Fruit fly (Drosophila melanogaster) whole organism, embryonic: ENCODE results near the gene CG43339.
A peak's percentile ranks its signal among the peaks of the same experiment; 100 is the strongest.

Source experiments
- CG1024 ChIP-seq: fragments of 200-800 bp; sonication (Bioruptor generic); IDR thresholded peaks from 2 replicates; pipeline ENCODE4 v1.3.6; 2022; ENCODE audit warnings: missing biosample characterization, missing genetic modification characterization
- CG10959 ChIP-seq: fragments of 200-800 bp; sonication (Bioruptor generic); IDR thresholded peaks from 2 replicates; pipeline ENCODE4 v1.3.6; 2022; ENCODE audit warnings: missing biosample characterization, missing genetic modification characterization
- CG12659 ChIP-seq: fragments of 200-800 bp; sonication (Bioruptor generic); optimal IDR thresholded peaks from 3 replicates; lab custom pipeline; 2017; ENCODE audit warnings: mild to moderate bottlenecking, missing biosample characterization, missing genetic modification reagents, missing genetic modification characterization
- CG13287 ChIP-seq: fragments of 200-800 bp; sonication (Bioruptor generic); IDR thresholded peaks from 2 replicates; pipeline ENCODE4 v1.3.6; 2022; ENCODE audit warnings: missing biosample characterization, missing genetic modification characterization; ENCODE audit not compliant: partially characterized antibody
- CG15011 ChIP-seq: fragments of 200-800 bp; sonication (Bioruptor generic); optimal IDR thresholded peaks from 3 replicates; lab custom pipeline; 2018; ENCODE audit warnings: missing biosample characterization, mild to moderate bottlenecking, missing genetic modification characterization
- CG15514 ChIP-seq: fragments of 200-800 bp; sonication (Bioruptor generic); optimal IDR thresholded peaks from 3 replicates; lab custom pipeline; 2017; ENCODE audit warnings: missing biosample characterization, missing genetic modification characterization, mild to moderate bottlenecking, moderate library complexity, missing genetic modification reagents
- CG16863 ChIP-seq: fragments of 200-800 bp; sonication (Bioruptor generic); optimal IDR thresholded peaks from 3 replicates; lab custom pipeline; 2016; ENCODE audit warnings: missing biosample characterization, missing genetic modification characterization
- CG30020 ChIP-seq: fragments of 200-800 bp; optimal IDR thresholded peaks from 2 replicates; lab custom pipeline; 2019; ENCODE audit warnings: missing biosample characterization, mild to moderate bottlenecking, missing genetic modification characterization, moderate library complexity
- CG30403 ChIP-seq: fragments of 200-800 bp; sonication (Bioruptor generic); optimal IDR thresholded peaks from 3 replicates; lab custom pipeline; 2016; ENCODE audit warnings: missing biosample characterization, missing genetic modification characterization
- CG31388 ChIP-seq: fragments of 200-800 bp; sonication (Bioruptor generic); optimal IDR thresholded peaks from 2 replicates; lab custom pipeline; 2016; ENCODE audit warnings: missing biosample characterization, missing genetic modification characterization
- CG3838 ChIP-seq: fragments of 200-800 bp; sonication (Bioruptor generic); optimal IDR thresholded peaks from 3 replicates; lab custom pipeline; 2016; ENCODE audit warnings: missing biosample characterization, missing genetic modification characterization
- CG3847 ChIP-seq: fragments of 200-800 bp; sonication (Bioruptor generic); IDR thresholded peaks from 2 replicates; pipeline ENCODE4 v1.3.6; 2022; ENCODE audit warnings: missing biosample characterization, missing genetic modification characterization
- CG4328 ChIP-seq: fragments of 200-800 bp; sonication (Bioruptor generic); optimal IDR thresholded peaks from 3 replicates; lab custom pipeline; 2017; ENCODE audit warnings: missing biosample characterization, missing genetic modification reagents, missing genetic modification characterization
- CG43689 ChIP-seq: fragments of 200-800 bp; sonication (Bioruptor generic); IDR thresholded peaks from 2 replicates; pipeline ENCODE4 v1.3.6; 2022; ENCODE audit warnings: missing biosample characterization, missing genetic modification characterization
- CG4424 ChIP-seq: fragments of 200-800 bp; sonication (Bioruptor generic); optimal IDR thresholded peaks from 3 replicates; lab custom pipeline; 2016; ENCODE audit warnings: missing biosample characterization, missing genetic modification characterization
- Dek ChIP-seq: fragments of 200-800 bp; sonication (Bioruptor generic); optimal IDR thresholded peaks from 3 replicates; lab custom pipeline; 2019; ENCODE audit warnings: missing biosample characterization, mild to moderate bottlenecking, missing genetic modification characterization, moderate library complexity
- Dip2 ChIP-seq: fragments of 200-800 bp; sonication (Bioruptor generic); IDR thresholded peaks from 2 replicates; pipeline ENCODE4 v1.3.6; 2022; ENCODE audit warnings: missing biosample characterization, missing genetic modification characterization
- HmgD ChIP-seq: fragments of 200-800 bp; sonication (Bioruptor generic); optimal IDR thresholded peaks from 3 replicates; lab custom pipeline; 2016; ENCODE audit warnings: missing biosample characterization, missing genetic modification characterization
- HmgZ ChIP-seq: fragments of 200-800 bp; sonication (Bioruptor generic); optimal IDR thresholded peaks from 2 replicates; lab custom pipeline; 2018; ENCODE audit warnings: missing biosample characterization, mild to moderate bottlenecking, missing genetic modification characterization
- Optix ChIP-seq: fragments of 200-800 bp; sonication (Bioruptor generic); IDR thresholded peaks from 3 replicates; pipeline ENCODE4 v1.3.6; 2022; ENCODE audit warnings: missing biosample characterization, missing genetic modification characterization
- Ravus ChIP-seq: fragments of 200-800 bp; sonication (Bioruptor generic); IDR thresholded peaks from 2 replicates; pipeline ENCODE4 v1.3.6; 2022; ENCODE audit warnings: missing biosample characterization, missing genetic modification characterization
- cas ChIP-seq: fragments of 200-800 bp; sonication (Bioruptor generic); IDR thresholded peaks from 2 replicates; pipeline ENCODE4 v1.3.6; 2022; ENCODE audit warnings: missing biosample characterization, missing genetic modification characterization
- cwo ChIP-seq: fragments of 200-800 bp; sonication (Bioruptor generic); optimal IDR thresholded peaks from 3 replicates; lab custom pipeline; 2017; ENCODE audit warnings: missing biosample characterization, missing genetic modification characterization, mild to moderate bottlenecking, moderate library complexity, missing genetic modification reagents
- fru ChIP-seq: fragments of >200 bp; optimal IDR thresholded peaks from 2 replicates; lab custom pipeline; 2017
- gem ChIP-seq: fragments of 200-800 bp; sonication (Bioruptor generic); optimal IDR thresholded peaks from 2 replicates; lab custom pipeline; 2019; ENCODE audit warnings: missing biosample characterization, mild to moderate bottlenecking, missing genetic modification characterization, moderate library complexity
- hkb ChIP-seq, 2 experiments: fragments of 200-800 bp in 1 of 2; fragments of >200 bp in 1 of 2; sonication (Bioruptor generic) in 1 of 2; IDR thresholded peaks in 1 of 2; optimal IDR thresholded peaks in 1 of 2; 2 replicates each; pipeline versions ENCODE4 v1.3.6 to Lab custom; 2017 to 2022; ENCODE audit warnings: missing biosample characterization in 1 of 2, missing genetic modification characterization in 1 of 2
- ind ChIP-seq: fragments of 200-800 bp; sonication (Bioruptor generic); optimal IDR thresholded peaks from 3 replicates; lab custom pipeline; 2016; ENCODE audit warnings: missing biosample characterization, missing genetic modification characterization
- inv ChIP-seq: fragments of 200-800 bp; sonication (Bioruptor generic); IDR thresholded peaks from 2 replicates; pipeline ENCODE4 v1.3.6; 2022; ENCODE audit warnings: missing biosample characterization, missing genetic modification characterization; ENCODE audit not compliant: partially characterized antibody
- jing ChIP-seq: fragments of 200-800 bp; sonication (Bioruptor generic); optimal IDR thresholded peaks from 2 replicates; lab custom pipeline; 2018; ENCODE audit warnings: missing biosample characterization, mild to moderate bottlenecking, missing genetic modification characterization
- lab ChIP-seq: fragments of 200-800 bp; sonication (Bioruptor generic); optimal IDR thresholded peaks from 3 replicates; lab custom pipeline; 2017; ENCODE audit warnings: missing biosample characterization, missing genetic modification characterization, mild to moderate bottlenecking, moderate library complexity, missing genetic modification reagents
- maf-S ChIP-seq: fragments of 200-800 bp; sonication (Bioruptor generic); optimal IDR thresholded peaks from 2 replicates; lab custom pipeline; 2016; ENCODE audit warnings: missing biosample characterization, missing genetic modification characterization
- mam ChIP-seq: fragments of 200-800 bp; sonication (Bioruptor generic); optimal IDR thresholded peaks from 3 replicates; lab custom pipeline; 2016; ENCODE audit warnings: missing biosample characterization, missing genetic modification characterization
- oc ChIP-seq: fragments of 200-800 bp; sonication (Bioruptor generic); optimal IDR thresholded peaks from 2 replicates; lab custom pipeline; 2018; ENCODE audit warnings: missing biosample characterization, mild to moderate bottlenecking, missing genetic modification characterization, moderate library complexity
- scrt ChIP-seq: fragments of 200-800 bp; sonication (Bioruptor generic); optimal IDR thresholded peaks from 2 replicates; lab custom pipeline; 2018; ENCODE audit warnings: missing biosample characterization, mild to moderate bottlenecking, missing genetic modification characterization, moderate library complexity
- seq ChIP-seq: fragments of 200-800 bp; sonication (Bioruptor generic); IDR thresholded peaks from 2 replicates; pipeline ENCODE4 v1.3.6; 2022; ENCODE audit warnings: missing biosample characterization, missing genetic modification characterization
- vfl ChIP-seq: fragments of 200-800 bp; sonication (Bioruptor generic); optimal IDR thresholded peaks from 2 replicates; lab custom pipeline; 2016; ENCODE audit warnings: missing biosample characterization, missing genetic modification characterization
- z ChIP-seq: fragments of 200-800 bp; sonication (Bioruptor generic); IDR thresholded peaks from 3 replicates; pipeline ENCODE4 v1.3.6; 2022; ENCODE audit warnings: missing biosample characterization, missing genetic modification characterization

Gene CG43339

DNA sequence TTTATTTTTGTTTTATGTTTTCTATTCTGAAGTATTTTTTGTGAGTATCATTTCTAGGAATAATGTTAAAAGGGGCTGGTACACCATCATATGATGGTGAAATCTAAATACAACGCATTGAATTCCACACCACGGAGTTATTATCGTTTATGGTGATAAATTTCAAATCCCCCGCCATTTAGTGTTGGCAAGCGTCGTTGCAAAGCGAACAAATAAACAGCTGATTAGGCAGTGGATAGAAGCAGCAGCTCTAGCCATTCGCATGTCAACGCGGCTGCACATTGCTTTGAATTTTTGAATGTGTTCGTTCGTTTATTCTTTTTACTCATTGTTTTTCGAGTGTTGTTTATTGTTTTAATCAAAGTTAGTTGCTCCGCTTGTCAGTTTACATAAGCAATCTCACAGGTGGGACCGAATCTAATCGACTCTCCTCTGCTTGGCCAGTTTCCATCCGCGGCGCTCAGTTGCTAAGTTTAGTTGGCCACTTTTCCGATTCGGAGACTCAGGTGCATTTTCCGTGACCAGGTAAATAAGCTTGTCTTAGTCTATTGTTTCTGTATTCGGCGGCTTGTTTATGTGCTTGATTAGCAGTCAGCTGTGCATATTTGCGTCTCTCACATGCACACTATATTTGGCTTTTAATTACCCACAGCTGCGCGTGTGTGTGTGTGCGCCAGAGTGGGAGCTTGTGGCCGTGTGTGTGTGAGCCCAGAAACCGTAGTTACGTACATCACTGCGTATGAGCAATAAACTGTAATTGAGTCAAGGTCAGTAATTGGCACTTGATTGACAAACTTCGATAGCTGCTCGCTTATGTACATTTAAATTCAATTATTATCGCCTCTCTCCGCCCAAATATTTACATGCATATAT lies 4.1 kb upstream of the CG43339 start, which contains the start of the genes Mst36Fa and CG31751 (continued):
- TF ChIP-seq seq (GFP tag; lab: Robert Waterston, UW) = peak; percentile 77
- TF ChIP-seq ind (GFP tag; lab: Kevin White, UChicago) = peak; percentile 6
- peak; percentile 68 for TF ChIP-seq HmgZ (tag; lab: Kevin White, UChicago)
- no peak for TF ChIP-seq hkb (optimal IDR thresholded peaks at IDR 0.05; lab: Kevin White, UChicago)
- TF ChIP-seq hkb (GFP tag; IDR thresholded peaks at IDR 0.05; lab: Robert Waterston, UW) = peak; percentile 79
- TF ChIP-seq CG30403 (GFP tag; lab: Kevin White, UChicago) = peak; percentile 44
- peak; percentile 39 for TF ChIP-seq jing (GFP tag; lab: Kevin White, UChicago)
- peak; percentile 15 for TF ChIP-seq vfl
- peak; percentile 22; the same call in 1 of the 2 replicates for TF ChIP-seq CG13287
- peak; percentile 88 for TF ChIP-seq CG12659 (GFP tag; lab: Kevin White, UChicago)
- peak; percentile 28; the same call in 1 of the 2 replicates for TF ChIP-seq CG3847 (GFP tag; lab: Robert Waterston, UW)
- peak; percentile 83 for TF ChIP-seq HmgD
- TF ChIP-seq Optix = no peak; the same call in 2 of the 3 replicates
- peak; percentile 89 for TF ChIP-seq CG15514 (GFP tag; lab: Kevin White, UChicago)
- no peak for TF ChIP-seq Dip2 (GFP tag; lab: Robert Waterston, UW)
- peak; percentile 82 for TF ChIP-seq CG16863
- 0 out of 2 replicates have a peak, but pooled peaks have one; percentile 33 for TF ChIP-seq CG43689 (GFP tag; lab: Robert Waterston, UW)
- peak; percentile 73 for TF ChIP-seq gem (tag; lab: Kevin White, UChicago)
- TF ChIP-seq oc (tag; lab: Kevin White, UChicago) = peak; percentile 35
- TF ChIP-seq Ravus (GFP tag; lab: Robert Waterston, UW) = no peak
- peak; percentile 63; the same call in 1 of the 2 replicates for TF ChIP-seq CG1024 (GFP tag; lab: Robert Waterston, UW)
- no peak for TF ChIP-seq CG10959 (GFP tag; lab: Robert Waterston, UW)
- TF ChIP-seq inv (GFP tag; lab: Robert Waterston, UW) = no peak
- TF ChIP-seq mam (GFP tag; lab: Kevin White, UChicago) = peak; percentile 58
- peak; percentile 94 for TF ChIP-seq lab (GFP tag; lab: Kevin White, UChicago)

DNA sequence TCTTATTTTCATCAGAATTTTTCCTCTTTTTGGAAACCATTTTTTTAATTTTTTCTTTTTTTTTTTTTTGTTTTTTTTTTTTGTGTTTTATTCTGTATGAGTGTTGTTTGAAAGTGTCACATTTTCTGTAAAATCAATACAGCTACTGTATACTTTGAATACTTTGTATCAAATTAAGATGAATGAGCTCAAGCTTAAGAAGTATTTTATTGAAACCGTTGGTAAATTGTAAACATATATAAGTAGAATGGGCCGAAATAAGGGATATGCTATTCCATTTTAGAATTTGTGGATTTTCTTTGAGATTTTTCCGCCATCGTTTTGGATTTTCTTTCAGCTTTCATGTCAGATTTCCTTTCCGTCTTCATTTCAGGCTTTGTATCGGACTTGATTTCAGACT lies 1.9 kb upstream of the CG43339 start, which contains the start of gene Mst36Fb:
Gene Mst36Fb (minus strand): TSS at position 101 of the 400 bp plus-strand sequence.
- TF ChIP-seq CG4424 (GFP tag; lab: Kevin White, UChicago) = no peak
- TF ChIP-seq maf-S = no peak
- TF ChIP-seq cwo = no peak
- no peak for TF ChIP-seq CG31388 (GFP tag; lab: Kevin White, UChicago)
- TF ChIP-seq scrt (GFP tag; lab: Kevin White, UChicago) = no peak
- no peak for TF ChIP-seq CG15011 (GFP tag; lab: Kevin White, UChicago)
- TF ChIP-seq CG3838 (GFP tag; lab: Kevin White, UChicago) = no peak
- TF ChIP-seq CG4328 = no peak
- TF ChIP-seq fru (lab: Kevin White, UChicago) = no peak
- TF ChIP-seq Dek = no peak
- no peak for TF ChIP-seq cas (GFP tag; lab: Robert Waterston, UW)
- no peak for TF ChIP-seq z
- TF ChIP-seq CG30020 = no peak
